Worm (Caenorhabditis elegans) whole organism, L1 larva: Measurements from ENCODE around the gene tsfm-1.

Experiments
- aha-1 ChIP-seq: fragments of 150-350 bp; optimal IDR thresholded peaks from 2 replicates; lab custom pipeline; 2014; ENCODE audit warnings: missing biosample characterization, missing genetic modification characterization
- alr-1 ChIP-seq: fragments of 200-800 bp; sonication (Bioruptor generic); optimal IDR thresholded peaks from 2 replicates; lab custom pipeline; 2018; ENCODE audit warnings: borderline replicate concordance, mild to moderate bottlenecking, missing genetic modification characterization, missing compliant biosample characterization
- aly-2 ChIP-seq: fragments of 150-350 bp; optimal IDR thresholded peaks from 2 replicates; lab custom pipeline; 2014; ENCODE audit warnings: missing biosample characterization, missing genetic modification characterization
- ceh-8 ChIP-seq: fragments of 200-800 bp; sonication (Bioruptor generic); optimal IDR thresholded peaks from 2 replicates; lab custom pipeline; 2018; ENCODE audit warnings: mild to moderate bottlenecking, missing genetic modification characterization, moderate library complexity, missing compliant biosample characterization
- ceh-82 ChIP-seq, 3 experiments: fragments of 150-350 bp in 1 of 3; sonication (generic microtip) in 2 of 3; optimal IDR thresholded peaks; 2 replicates each; lab custom pipeline; 2014 to 2017; ENCODE audit warnings: missing biosample characterization in 3 of 3, missing genetic modification characterization in 3 of 3
- ceh-90 ChIP-seq: sonication (generic microtip); optimal IDR thresholded peaks from 2 replicates; lab custom pipeline; 2016; ENCODE audit warnings: missing genetic modification characterization, missing compliant biosample characterization
- dsc-1 ChIP-seq: sonication (generic microtip); optimal IDR thresholded peaks from 2 replicates; lab custom pipeline; 2016; ENCODE audit warnings: mild to moderate bottlenecking, missing genetic modification characterization, missing compliant biosample characterization
- efl-3 ChIP-seq: fragments of 200-800 bp; sonication (Bioruptor generic); optimal IDR thresholded peaks from 2 replicates; lab custom pipeline; 2018; ENCODE audit warnings: mild to moderate bottlenecking, missing genetic modification characterization, missing compliant biosample characterization
- egl-13 ChIP-seq: sonication (generic microtip); optimal IDR thresholded peaks from 2 replicates; lab custom pipeline; 2016; ENCODE audit warnings: missing genotype, missing genetic modification reagents, missing genetic modification characterization, missing compliant biosample characterization
- egl-27 ChIP-seq, 2 experiments: fragments of 150-350 bp in 1 of 2; sonication (generic microtip); optimal IDR thresholded peaks; 3 replicates each; lab custom pipeline; 2017 to 2018; ENCODE audit warnings: missing biosample characterization in 2 of 2, missing genetic modification characterization in 2 of 2, missing genetic modification reagents in 2 of 2
- elt-3 ChIP-seq, 6 experiments: fragments of 150-350 bp in 1 of 6; sonication (generic microtip); optimal IDR thresholded peaks; 2 replicates each; lab custom pipeline; 2017 to 2018; ENCODE audit warnings: missing biosample characterization in 6 of 6, missing genetic modification characterization in 6 of 6, inconsistent platforms in 1 of 6
- fkh-10 ChIP-seq: sonication (generic microtip); optimal IDR thresholded peaks from 2 replicates; lab custom pipeline; 2017; ENCODE audit warnings: missing biosample characterization, missing genetic modification reagents, missing genetic modification characterization
- fkh-4 ChIP-seq: sonication (generic microtip); optimal IDR thresholded peaks from 2 replicates; lab custom pipeline; 2016; ENCODE audit warnings: missing compliant biosample characterization, missing genetic modification characterization, borderline replicate concordance
- fkh-8 ChIP-seq: sonication (generic microtip); optimal IDR thresholded peaks from 2 replicates; lab custom pipeline; 2016; ENCODE audit warnings: mild to moderate bottlenecking, missing genetic modification characterization, missing compliant biosample characterization
- grh-1 ChIP-seq: fragments of 200-800 bp; sonication (Bioruptor generic); IDR thresholded peaks from 2 replicates; pipeline ENCODE4 v1.3.6; 2022; ENCODE audit warnings: missing genetic modification reagents, missing genetic modification characterization, missing compliant biosample characterization
- hlh-17 ChIP-seq: fragments of 200-800 bp; sonication (Bioruptor generic); optimal IDR thresholded peaks from 2 replicates; lab custom pipeline; 2018; ENCODE audit warnings: missing genetic modification characterization, mild to moderate bottlenecking, missing compliant biosample characterization, moderate library complexity, borderline replicate concordance
- hpl-2 ChIP-seq: fragments of 150-350 bp; optimal IDR thresholded peaks from 2 replicates; lab custom pipeline; 2014; ENCODE audit warnings: missing biosample characterization, missing genetic modification reagents, missing genetic modification characterization
- irx-1 ChIP-seq: sonication (generic microtip); optimal IDR thresholded peaks from 2 replicates; lab custom pipeline; 2016; ENCODE audit warnings: missing genetic modification characterization, missing compliant biosample characterization
- isw-1 ChIP-seq: fragments of 200-800 bp; sonication (Bioruptor generic); IDR thresholded peaks from 2 replicates; pipeline ENCODE4 v1.3.6; 2022; ENCODE audit warnings: missing genetic modification characterization, missing compliant biosample characterization
- jun-1 ChIP-seq: fragments of 150-350 bp; optimal IDR thresholded peaks from 2 replicates; lab custom pipeline; 2014; ENCODE audit warnings: missing biosample characterization, missing genetic modification reagents, missing genetic modification characterization
- lin-14 ChIP-seq: fragments of 200-800 bp; sonication (Bioruptor generic); optimal IDR thresholded peaks from 2 replicates; lab custom pipeline; 2018; ENCODE audit warnings: mild to moderate bottlenecking, missing genetic modification characterization, moderate library complexity, missing compliant biosample characterization
- lin-39 ChIP-seq: fragments of 150-350 bp; optimal IDR thresholded peaks from 2 replicates; lab custom pipeline; 2014; ENCODE audit warnings: missing biosample characterization, missing genetic modification reagents, missing genetic modification characterization
- lir-3 ChIP-seq: sonication (generic microtip); optimal IDR thresholded peaks from 2 replicates; lab custom pipeline; 2016; ENCODE audit warnings: mild to moderate bottlenecking, missing genetic modification characterization, moderate library complexity, missing compliant biosample characterization; ENCODE audit not compliant: poor library complexity
- lsy-2 ChIP-seq, 2 experiments: fragments of 150-350 bp; optimal IDR thresholded peaks; 2 replicates each; lab custom pipeline; 2014; ENCODE audit warnings: missing biosample characterization in 2 of 2, missing genetic modification characterization in 2 of 2
- mep-1 ChIP-seq: fragments of 150-350 bp; optimal IDR thresholded peaks from 2 replicates; lab custom pipeline; 2014; ENCODE audit warnings: missing biosample characterization, missing genetic modification characterization
- nhr-11 ChIP-seq: fragments of 150-350 bp; optimal IDR thresholded peaks from 2 replicates; lab custom pipeline; 2014; ENCODE audit warnings: missing biosample characterization, missing genetic modification characterization
- nhr-12 ChIP-seq: sonication (generic microtip); optimal IDR thresholded peaks from 2 replicates; lab custom pipeline; 2017; ENCODE audit warnings: missing biosample characterization, missing genetic modification characterization
- nhr-19 ChIP-seq: fragments of 200-800 bp; sonication (Bioruptor generic); conservative IDR thresholded peaks from 2 replicates; pipeline ENCODE4 v1.3.6; 2022; ENCODE audit warnings: missing genetic modification characterization, missing compliant biosample characterization
- nhr-237 ChIP-seq: fragments of 150-350 bp; optimal IDR thresholded peaks from 2 replicates; lab custom pipeline; 2014; ENCODE audit warnings: missing biosample characterization, missing genetic modification characterization
- nhr-28 ChIP-seq: fragments of 150-350 bp; optimal IDR thresholded peaks from 2 replicates; lab custom pipeline; 2014; ENCODE audit warnings: missing biosample characterization, missing genetic modification characterization
- nhr-77 ChIP-seq: fragments of 150-350 bp; optimal IDR thresholded peaks from 2 replicates; lab custom pipeline; 2014; ENCODE audit warnings: missing biosample characterization, missing genetic modification characterization
- pqm-1 ChIP-seq: sonication (generic microtip); optimal IDR thresholded peaks from 3 replicates; lab custom pipeline; 2017; ENCODE audit warnings: missing biosample characterization, missing genetic modification characterization
- rnt-1 ChIP-seq: sonication (generic microtip); optimal IDR thresholded peaks from 2 replicates; lab custom pipeline; 2016; ENCODE audit warnings: mild to moderate bottlenecking, missing genetic modification characterization, moderate library complexity, missing compliant biosample characterization
- sup-37 ChIP-seq: fragments of 200-800 bp; sonication (Bioruptor generic); optimal IDR thresholded peaks from 2 replicates; lab custom pipeline; 2018; ENCODE audit warnings: mild to moderate bottlenecking, missing genetic modification characterization, missing compliant biosample characterization
- tlp-1 ChIP-seq: fragments of 150-350 bp; optimal IDR thresholded peaks from 2 replicates; lab custom pipeline; 2014; ENCODE audit warnings: missing biosample characterization, missing genetic modification characterization
- unc-130 ChIP-seq: fragments of 150-350 bp; optimal IDR thresholded peaks from 2 replicates; lab custom pipeline; 2017; ENCODE audit warnings: missing biosample characterization, missing genetic modification characterization, inconsistent platforms
- unc-30 ChIP-seq: sonication (generic microtip); optimal IDR thresholded peaks from 2 replicates; lab custom pipeline; 2017; ENCODE audit warnings: missing biosample characterization, missing genetic modification characterization
- unc-98 ChIP-seq: fragments of 200-800 bp; sonication (Bioruptor generic); IDR thresholded peaks from 2 replicates; pipeline ENCODE4 v1.3.6; 2022; ENCODE audit warnings: missing genetic modification characterization, missing compliant biosample characterization
- vab-15 ChIP-seq: sonication (generic microtip); optimal IDR thresholded peaks from 2 replicates; lab custom pipeline; 2017; ENCODE audit warnings: missing genotype, mild to moderate bottlenecking, missing genetic modification characterization, missing compliant biosample characterization

The tsfm-1 gene

ce11 chrV:12316076-12316475 is 44.7 kb upstream of the tsfm-1 start:
- TF ChIP-seq grh-1 (no peak), ceh-82 (tag; optimal IDR thresholded peaks at IDR 0.05; lab: Kevin White, UChicago) (no peak), fkh-8 (tag; lab: Kevin White, UChicago) (no peak), nhr-12 (tag; lab: Kevin White, UChicago) (no peak), irx-1 (tag; lab: Kevin White, UChicago) (no peak), dsc-1 (tag; lab: Kevin White, UChicago) (no peak), nhr-237 (tag; lab: Kevin White, UChicago) (no peak), pqm-1 (tag; lab: Kevin White, UChicago) (no peak), unc-130 (tag; lab: Kevin White, UChicago) (no peak), lin-14 (GFP tag; lab: Kevin White, UChicago) (no peak), ceh-8 (GFP tag; lab: Kevin White, UChicago) (no peak), hpl-2 (GFP tag; lab: Kevin White, UChicago) (no peak), unc-98 (no peak), lin-39 (tag; lab: Kevin White, UChicago) (no peak), efl-3 (GFP tag; lab: Kevin White, UChicago) (no peak), jun-1 (tag; lab: Kevin White, UChicago) (no peak), aha-1 (tag; lab: Kevin White, UChicago) (no peak), aly-2 (no peak), nhr-28 (tag; lab: Kevin White, UChicago) (no peak)

DNA sequence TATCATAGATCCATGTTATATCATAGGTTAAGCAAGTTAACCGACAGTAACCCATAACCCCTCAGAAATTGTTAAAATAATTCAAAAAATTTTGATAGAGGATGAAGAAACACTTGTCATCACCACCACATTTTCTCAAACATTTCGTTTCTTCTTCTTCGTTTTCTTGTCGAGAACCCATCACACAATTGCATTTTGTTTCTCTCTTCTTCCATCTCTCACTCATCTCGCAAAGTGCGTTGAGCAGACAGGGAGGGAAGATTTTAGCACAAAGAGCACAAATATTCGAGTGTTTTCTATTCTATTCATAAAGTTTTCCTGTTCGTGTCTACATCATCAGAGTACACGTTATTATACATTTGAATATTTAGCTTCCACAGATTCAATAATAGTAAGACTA is 43.1 kb upstream of the tsfm-1 start:
- TF ChIP-seq isw-1 (GFP tag; lab: Robert Waterston, UW) (no peak), lsy-2 (tag; optimal IDR thresholded peaks at IDR 0.05; lab: Kevin White, UChicago) (peak in 1 of 2 experiments; percentile 33), hlh-17 (GFP tag; lab: Kevin White, UChicago) (no peak), sup-37 (GFP tag; lab: Kevin White, UChicago) (no peak), lin-14 (GFP tag; lab: Kevin White, UChicago) (peak; percentile 75), fkh-10 (GFP tag; lab: Kevin White, UChicago) (peak; percentile 44), ceh-90 (tag; lab: Kevin White, UChicago) (no peak)

ce11 chrV:12310256-12310655 is 38.9 kb upstream of the tsfm-1 start, which contains the start of gene hpo-30:
Gene hpo-30, minus strand, starts transcription at chrV:12310356.
- TF ChIP-seq elt-3 (tag; optimal IDR thresholded peaks at IDR 0.05; lab: Kevin White, UChicago) (no peak), tlp-1 (tag; lab: Kevin White, UChicago) (no peak), nhr-11 (tag; lab: Kevin White, UChicago) (no peak), fkh-4 (tag; lab: Kevin White, UChicago) (no peak), hlh-17 (GFP tag; lab: Kevin White, UChicago) (no peak), mep-1 (tag; lab: Kevin White, UChicago) (no peak), lir-3 (no peak), egl-13 (tag; lab: Kevin White, UChicago) (no peak), unc-30 (tag; lab: Kevin White, UChicago) (no peak), nhr-19 (GFP tag; lab: Robert Waterston, UW) (no peak), hpl-2 (GFP tag; lab: Kevin White, UChicago) (no peak), nhr-77 (no peak), egl-27 (tag; optimal IDR thresholded peaks at IDR 0.05; lab: Kevin White, UChicago) (no peak), alr-1 (no peak), vab-15 (tag; lab: Kevin White, UChicago) (no peak), pqm-1 (tag; lab: Kevin White, UChicago) (no peak), rnt-1 (tag; lab: Kevin White, UChicago) (no peak)
- TF ChIP-seq, all 84 proteins: peak for 0
